Fruit fly (Drosophila melanogaster): ENCODE results near the gene Set2.
A peak's percentile ranks its signal among the peaks of the same experiment; 100 is the strongest.

dm6 chrX:13373239-13374153, 39.5 kb upstream of the Set2 start:
- peak; percentile 85 for TF ChIP-seq CG10669 (GFP tag; optimal IDR thresholded peaks at IDR 0.05)
- peak; percentile 90 for TF ChIP-seq CG34406 (GFP tag; optimal IDR thresholded peaks at IDR 0.05)
- TF ChIP-seq CG3032 (tag; optimal IDR thresholded peaks at IDR 0.05), result peak; percentile 82
- TF ChIP-seq CG32006 (GFP tag; optimal IDR thresholded peaks at IDR 0.05), result peak; percentile 89
- TF ChIP-seq OdsH (GFP tag; optimal IDR thresholded peaks at IDR 0.05), result peak; percentile 88
- peak; percentile 73 for TF ChIP-seq CG9139 (GFP tag; optimal IDR thresholded peaks at IDR 0.05)
- peak; percentile 82 for TF ChIP-seq CG6276 (GFP tag; optimal IDR thresholded peaks at IDR 0.05)
- TF ChIP-seq svp (GFP tag), result peak; percentile 94

Data from whole organism, prepupa.